Fruit fly (Drosophila melanogaster) whole organism, pupa: ENCODE data around the gene CG18281.

Source experiments
- CG12605 ChIP-seq: fragments of 200-800 bp; sonication (Bioruptor generic); IDR thresholded peaks from 2 replicates; pipeline ENCODE4 v1.3.6; 2022; ENCODE audit warnings: missing biosample characterization, missing genetic modification characterization
- CG32121 ChIP-seq: fragments of 200-800 bp; sonication (Bioruptor generic); IDR thresholded peaks from 2 replicates; pipeline ENCODE4 v1.3.6; 2022; ENCODE audit warnings: missing biosample characterization, missing genetic modification characterization
- CG34367 ChIP-seq: fragments of 200-800 bp; sonication (Bioruptor generic); optimal IDR thresholded peaks from 2 replicates; lab custom pipeline; 2018; ENCODE audit warnings: missing biosample characterization, mild to moderate bottlenecking, missing genetic modification characterization
- CG8159 ChIP-seq: fragments of 200-800 bp; sonication (Bioruptor generic); optimal IDR thresholded peaks from 3 replicates; lab custom pipeline; 2018; ENCODE audit warnings: missing biosample characterization, mild to moderate bottlenecking, missing genetic modification characterization, moderate library complexity
- Pif1A ChIP-seq: fragments of 200-800 bp; sonication (Bioruptor generic); optimal IDR thresholded peaks from 3 replicates; lab custom pipeline; 2016; ENCODE audit warnings: missing biosample characterization, missing genetic modification characterization
- Pif1B ChIP-seq: fragments of 200-800 bp; sonication (Bioruptor generic); optimal IDR thresholded peaks from 3 replicates; lab custom pipeline; 2016; ENCODE audit warnings: missing biosample characterization, missing genetic modification characterization

dm6 chr3L:20466599-20466998, 33.0 kb upstream of the CG18281 start, which contains the start of gene Tdh:
- no peak for TF ChIP-seq CG32121 (GFP tag; lab: Robert Waterston, UW)
- no peak for TF ChIP-seq CG34367 (tag; lab: Kevin White, UChicago)
- TF ChIP-seq Pif1B = no peak
- TF ChIP-seq CG12605 (GFP tag; lab: Robert Waterston, UW) = no peak
- TF ChIP-seq Pif1A = no peak
- no peak for TF ChIP-seq CG8159 (tag; lab: Kevin White, UChicago)
